Fruit fly (Drosophila melanogaster): ENCODE measurements around the gene Rala.

Gene Rala

DNA sequence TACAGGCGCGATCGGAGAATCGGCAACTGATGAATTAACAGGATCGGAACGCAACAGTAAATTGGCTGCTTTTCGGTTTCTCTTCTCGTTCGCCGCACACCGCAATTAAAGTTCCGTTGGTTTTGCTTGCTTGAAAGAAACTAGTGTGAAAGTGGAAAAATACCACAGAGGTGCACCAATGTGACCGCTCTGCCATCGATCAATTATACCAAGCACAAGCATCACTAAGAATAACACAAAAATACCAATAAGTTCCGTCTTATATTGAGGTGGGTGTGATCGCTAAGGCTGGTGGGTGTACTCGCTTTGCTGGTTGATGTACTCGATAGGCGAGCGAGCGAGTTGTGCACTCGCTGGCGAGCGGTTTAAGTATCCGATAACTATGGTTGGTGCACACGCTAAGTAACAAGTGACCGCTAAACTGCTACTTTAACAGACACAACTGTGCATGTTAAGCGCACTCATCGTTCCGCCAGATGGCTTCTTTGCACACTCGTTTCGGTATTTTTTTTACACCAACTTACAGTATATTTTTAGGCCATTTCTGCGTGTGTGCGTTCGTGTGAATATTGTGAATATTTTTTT, at the start of gene Rala, which contains the start of gene Tlk:
Rala (minus strand) TSS at position 156 of the 585 bp plus-strand sequence.
Tlk (plus strand) TSS at position 528 of the 585 bp plus-strand sequence.
- TF ChIP-seq ac (GFP tag; optimal IDR thresholded peaks at IDR 0.05): no peak
- TF ChIP-seq bigmax (GFP tag; optimal IDR thresholded peaks at IDR 0.05): no peak
- no peak for TF ChIP-seq CG4424 (GFP tag; optimal IDR thresholded peaks at IDR 0.05)
- no peak for TF ChIP-seq CG17361 (GFP tag; IDR thresholded peaks at IDR 0.05)
- no peak for TF ChIP-seq stc (GFP tag; IDR thresholded peaks at IDR 0.05)
- no peak for TF ChIP-seq yki (optimal IDR thresholded peaks at IDR 0.05)
- TF ChIP-seq CG34376 (GFP tag; optimal IDR thresholded peaks at IDR 0.05): peak; percentile 28
- TF ChIP-seq Sry-β (GFP tag; optimal IDR thresholded peaks at IDR 0.05): no peak
- no peak for TF ChIP-seq da (GFP tag; optimal IDR thresholded peaks at IDR 0.05)
- no peak for TF ChIP-seq HLH54F (GFP tag; optimal IDR thresholded peaks at IDR 0.05)
- TF ChIP-seq sob (GFP tag; IDR thresholded peaks at IDR 0.05): peak; percentile 50; the same call in 1 of the 2 replicates
- TF ChIP-seq emc (GFP tag; optimal IDR thresholded peaks at IDR 0.05): no peak
- no peak for TF ChIP-seq psq (GFP tag; optimal IDR thresholded peaks at IDR 0.05)
- TF ChIP-seq CG13624 (GFP tag; optimal IDR thresholded peaks at IDR 0.05): peak; percentile 28
- TF ChIP-seq Aef1 (GFP tag; IDR thresholded peaks at IDR 0.05): no peak
- TF ChIP-seq gce (GFP tag; IDR thresholded peaks at IDR 0.05): no peak
- peak; percentile 53 for TF ChIP-seq cg (GFP tag; optimal IDR thresholded peaks at IDR 0.05)
- no peak for TF ChIP-seq Hey (tag; optimal IDR thresholded peaks at IDR 0.05)
- peak; percentile 45 for TF ChIP-seq phol (tag; optimal IDR thresholded peaks at IDR 0.05)
- TF ChIP-seq B-H2 (GFP tag; optimal IDR thresholded peaks at IDR 0.05): no peak
- TF ChIP-seq jing (GFP tag; optimal IDR thresholded peaks at IDR 0.05): no peak
- no peak for TF ChIP-seq croc (GFP tag; conservative IDR thresholded peaks at IDR 0.05)
- TF ChIP-seq CG4404 (GFP tag; IDR thresholded peaks at IDR 0.05): no peak
- no peak for TF ChIP-seq Oaz (GFP tag; IDR thresholded peaks at IDR 0.05)
- TF ChIP-seq CG7372 (GFP tag; IDR thresholded peaks at IDR 0.05): no peak
- no peak for TF ChIP-seq CG10959 (GFP tag; IDR thresholded peaks at IDR 0.05)
- no peak for TF ChIP-seq sens-2 (GFP tag; IDR thresholded peaks at IDR 0.05)
- peak; percentile 19; the same call in 1 of the 2 replicates for TF ChIP-seq slbo (GFP tag; IDR thresholded peaks at IDR 0.05)
- TF ChIP-seq CG17328 (GFP tag; IDR thresholded peaks at IDR 0.05): no peak
- TF ChIP-seq inv (GFP tag; IDR thresholded peaks at IDR 0.05; ENCODE audit: partially characterized antibody): no peak; the same call in 1 of the 2 replicates
- no peak for TF ChIP-seq Sox100B (GFP tag; optimal IDR thresholded peaks at IDR 0.05)
- TF ChIP-seq CG32772 (GFP tag; IDR thresholded peaks at IDR 0.05): no peak
- TF ChIP-seq Dad (GFP tag; optimal IDR thresholded peaks at IDR 0.05): peak; percentile 42
- no peak for TF ChIP-seq repo (GFP tag; optimal IDR thresholded peaks at IDR 0.05)
- TF ChIP-seq CG7271 (tag; optimal IDR thresholded peaks at IDR 0.05): peak; percentile 34
- TF ChIP-seq Atf3 (GFP tag; optimal IDR thresholded peaks at IDR 0.05): no peak
- TF ChIP-seq dan (GFP tag; IDR thresholded peaks at IDR 0.05): no peak
- TF ChIP-seq zen2 (GFP tag; IDR thresholded peaks at IDR 0.05; ENCODE audit: partially characterized antibody): no peak
- TF ChIP-seq wek (GFP tag; optimal IDR thresholded peaks at IDR 0.05): no peak
- TF ChIP-seq Gsc (GFP tag; IDR thresholded peaks at IDR 0.05): no peak
- no peak for TF ChIP-seq pnt (GFP tag; optimal IDR thresholded peaks at IDR 0.05)
- no peak for TF ChIP-seq eyg (GFP tag; optimal IDR thresholded peaks at IDR 0.05)
- TF ChIP-seq trem (tag; optimal IDR thresholded peaks at IDR 0.05): peak; percentile 60
- TF ChIP-seq ase (GFP tag; IDR thresholded peaks at IDR 0.05): no peak
- no peak for TF ChIP-seq CG30020 (tag; optimal IDR thresholded peaks at IDR 0.05)
- no peak for TF ChIP-seq Dfd (GFP tag; optimal IDR thresholded peaks at IDR 0.05)
- peak; percentile 2 for TF ChIP-seq sug (tag; optimal IDR thresholded peaks at IDR 0.05)
- no peak for TF ChIP-seq jigr1 (GFP tag; IDR thresholded peaks at IDR 0.05)
- TF ChIP-seq CG16779 (GFP tag; IDR thresholded peaks at IDR 0.05): no peak
- no peak for TF ChIP-seq crp (GFP tag; optimal IDR thresholded peaks at IDR 0.05)
- TF ChIP-seq Rx (GFP tag; IDR thresholded peaks at IDR 0.05): no peak
- TF ChIP-seq CG12155 (GFP tag; optimal IDR thresholded peaks at IDR 0.05): peak; percentile 100
- no peak for TF ChIP-seq crol (GFP tag; IDR thresholded peaks at IDR 0.05)
